Worm (Caenorhabditis elegans) whole organism, young adult: ENCODE measurements around the gene dhhc-4.

ENCODE experiments used
- B0261.1 ChIP-seq: sonication (generic microtip); optimal IDR thresholded peaks from 2 replicates; lab custom pipeline; 2016; ENCODE audit warnings: mild to moderate bottlenecking, missing genetic modification characterization, moderate library complexity, missing compliant biosample characterization
- B0336.3 ChIP-seq: fragments of 200-800 bp; sonication (Bioruptor generic); IDR thresholded peaks from 2 replicates; pipeline ENCODE4 v1.3.6; 2022; ENCODE audit warnings: missing genetic modification characterization, missing compliant biosample characterization
- C06A6.2 ChIP-seq: fragments of 200-800 bp; sonication (Bioruptor generic); conservative IDR thresholded peaks from 2 replicates; pipeline ENCODE4 v1.3.6; 2022; ENCODE audit warnings: missing genetic modification characterization, missing compliant biosample characterization
- C17E4.6 ChIP-seq: fragments of 200-800 bp; sonication (Bioruptor generic); IDR thresholded peaks from 2 replicates; pipeline ENCODE4 v1.3.6; 2022; ENCODE audit warnings: missing genetic modification reagents, missing genetic modification characterization, missing compliant biosample characterization
- D2030.7 ChIP-seq: fragments of 200-800 bp; sonication (Bioruptor generic); IDR thresholded peaks from 2 replicates; pipeline ENCODE4 v1.3.6; 2022; ENCODE audit warnings: missing genetic modification reagents, missing genetic modification characterization, missing compliant biosample characterization
- F37B4.10 ChIP-seq: fragments of 200-800 bp; sonication (Bioruptor generic); IDR thresholded peaks from 2 replicates; pipeline ENCODE4 v1.3.6; 2022; ENCODE audit warnings: missing genetic modification characterization, missing compliant biosample characterization
- F39B2.1 ChIP-seq: fragments of 200-800 bp; sonication (Bioruptor generic); IDR thresholded peaks from 2 replicates; pipeline ENCODE4 v1.3.6; 2022; ENCODE audit warnings: missing genetic modification reagents, missing genetic modification characterization, missing compliant biosample characterization
- K11D2.4 ChIP-seq: fragments of 200-800 bp; sonication (Bioruptor generic); IDR thresholded peaks from 2 replicates; pipeline ENCODE4 v1.3.6; 2022; ENCODE audit warnings: missing genetic modification reagents, missing genetic modification characterization, missing compliant biosample characterization
- Y56A3A.18 ChIP-seq: fragments of 200-800 bp; sonication (Bioruptor generic); IDR thresholded peaks from 2 replicates; pipeline ENCODE4 v1.3.6; 2022; ENCODE audit warnings: missing genetic modification reagents, missing genetic modification characterization, missing compliant biosample characterization
- Y79H2A.3 ChIP-seq: fragments of 200-800 bp; sonication (Bioruptor generic); conservative IDR thresholded peaks from 2 replicates; pipeline ENCODE4 v1.3.6; 2022; ENCODE audit warnings: missing genetic modification reagents, missing genetic modification characterization, missing compliant biosample characterization
- akir-1 ChIP-seq: fragments of 200-800 bp; sonication (Bioruptor generic); optimal IDR thresholded peaks from 2 replicates; lab custom pipeline; 2018; ENCODE audit warnings: mild to moderate bottlenecking, missing genetic modification characterization, moderate library complexity, missing compliant biosample characterization
- ama-1 ChIP-seq, 3 experiments: fragments of 150-350 bp in 1 of 3; sonication (generic microtip) in 2 of 3; optimal IDR thresholded peaks; 2 replicates each; lab custom pipeline; 2014 to 2018; ENCODE audit warnings: missing biosample characterization in 2 of 3, missing genetic modification characterization in 2 of 3, missing genetic modification reagents in 2 of 3
- aptf-2 ChIP-seq: fragments of 200-800 bp; sonication (Bioruptor generic); conservative IDR thresholded peaks from 2 replicates; pipeline ENCODE4 v1.3.6; 2022; ENCODE audit warnings: missing genetic modification reagents, missing genetic modification characterization, missing compliant biosample characterization
- aptf-3 ChIP-seq: fragments of 200-800 bp; sonication (Bioruptor generic); IDR thresholded peaks from 2 replicates; pipeline ENCODE4 v1.3.6; 2022; ENCODE audit warnings: missing genetic modification characterization, missing compliant biosample characterization
- attf-3 ChIP-seq: fragments of 200-800 bp; sonication (Bioruptor generic); conservative IDR thresholded peaks from 2 replicates; pipeline ENCODE4 v1.3.6; 2022; ENCODE audit warnings: missing genetic modification reagents, missing genetic modification characterization, missing compliant biosample characterization
- attf-5 ChIP-seq: fragments of 200-800 bp; sonication (Bioruptor generic); optimal IDR thresholded peaks from 2 replicates; lab custom pipeline; 2018; ENCODE audit warnings: mild to moderate bottlenecking, missing genetic modification characterization, missing compliant biosample characterization
- bed-2 ChIP-seq: fragments of 200-800 bp; sonication (Bioruptor generic); IDR thresholded peaks from 2 replicates; pipeline ENCODE4 v1.3.6; 2022; ENCODE audit warnings: missing genetic modification reagents, missing genetic modification characterization, missing compliant biosample characterization
- cebp-1 ChIP-seq, 2 experiments: fragments of 200-800 bp in 1 of 2; sonication (Bioruptor generic) in 1 of 2; sonication (generic microtip) in 1 of 2; IDR thresholded peaks in 1 of 2; optimal IDR thresholded peaks in 1 of 2; 2 replicates each; pipeline versions ENCODE4 v1.3.6 to Lab custom; 2017 to 2022; ENCODE audit warnings: missing compliant biosample characterization in 2 of 2, missing genetic modification characterization in 2 of 2, mild to moderate bottlenecking in 1 of 2, missing genetic modification reagents in 1 of 2, moderate library complexity in 1 of 2
- ceh-100 ChIP-seq: fragments of 200-800 bp; sonication (Bioruptor generic); IDR thresholded peaks from 2 replicates; pipeline ENCODE4 v1.3.6; 2022; ENCODE audit warnings: missing genetic modification reagents, missing genetic modification characterization, missing compliant biosample characterization
- ceh-27 ChIP-seq: fragments of 200-800 bp; sonication (Bioruptor generic); optimal IDR thresholded peaks from 2 replicates; lab custom pipeline; 2018; ENCODE audit warnings: mild to moderate bottlenecking, missing genetic modification characterization, moderate library complexity, missing compliant biosample characterization
- ceh-40 ChIP-seq: fragments of 200-800 bp; sonication (Bioruptor generic); IDR thresholded peaks from 2 replicates; pipeline ENCODE4 v1.3.6; 2022; ENCODE audit warnings: missing genetic modification characterization, missing compliant biosample characterization
- chd-7 ChIP-seq: sonication (generic microtip); optimal IDR thresholded peaks from 2 replicates; lab custom pipeline; 2016; ENCODE audit warnings: mild to moderate bottlenecking, missing genetic modification characterization, moderate library complexity, missing compliant biosample characterization
- hmg-1.2 ChIP-seq: fragments of 200-800 bp; sonication (Bioruptor generic); IDR thresholded peaks from 2 replicates; pipeline ENCODE4 v1.3.6; 2022; ENCODE audit warnings: missing genetic modification reagents, missing genetic modification characterization, missing compliant biosample characterization
- hsf-1 ChIP-seq: fragments of 200-800 bp; sonication (Bioruptor generic); IDR thresholded peaks from 2 replicates; pipeline ENCODE4 v1.3.6; 2022; ENCODE audit warnings: missing genetic modification reagents, missing genetic modification characterization, missing compliant biosample characterization
- lag-1 ChIP-seq: fragments of 200-800 bp; sonication (Bioruptor generic); IDR thresholded peaks from 2 replicates; pipeline ENCODE4 v1.3.6; 2022; ENCODE audit warnings: missing genetic modification reagents, missing genetic modification characterization, missing compliant biosample characterization
- lin-26 ChIP-seq: fragments of 200-800 bp; sonication (Bioruptor generic); IDR thresholded peaks from 2 replicates; pipeline ENCODE4 v1.3.6; 2022; ENCODE audit warnings: missing genetic modification reagents, missing genetic modification characterization, missing compliant biosample characterization
- lin-40 ChIP-seq: sonication (generic microtip); optimal IDR thresholded peaks from 2 replicates; lab custom pipeline; 2016; ENCODE audit warnings: missing genetic modification characterization, mild to moderate bottlenecking, missing compliant biosample characterization, missing genotype, missing genetic modification reagents
- lin-54 ChIP-seq: fragments of 200-800 bp; sonication (Bioruptor generic); optimal IDR thresholded peaks from 2 replicates; lab custom pipeline; 2018; ENCODE audit warnings: mild to moderate bottlenecking, missing genetic modification characterization, missing compliant biosample characterization
- lsl-1 ChIP-seq: fragments of 200-800 bp; sonication (Bioruptor generic); optimal IDR thresholded peaks from 2 replicates; lab custom pipeline; 2018; ENCODE audit warnings: mild to moderate bottlenecking, missing genetic modification characterization, moderate library complexity, missing compliant biosample characterization
- lsy-27 ChIP-seq: sonication (generic microtip); optimal IDR thresholded peaks from 2 replicates; lab custom pipeline; 2017; ENCODE audit warnings: missing genetic modification characterization, mild to moderate bottlenecking, missing compliant biosample characterization, antibody characterized with exemption, missing genotype, borderline replicate concordance; ENCODE audit not compliant: insufficient read depth
- madf-3 ChIP-seq: fragments of 200-800 bp; sonication (Bioruptor generic); IDR thresholded peaks from 2 replicates; pipeline ENCODE4 v1.3.6; 2022; ENCODE audit warnings: missing genetic modification reagents, missing genetic modification characterization, missing compliant biosample characterization
- madf-8 ChIP-seq: fragments of 200-800 bp; sonication (Bioruptor generic); conservative IDR thresholded peaks from 2 replicates; pipeline ENCODE4 v1.3.6; 2022; ENCODE audit warnings: missing genetic modification reagents, missing genetic modification characterization, missing compliant biosample characterization
- nhr-27 ChIP-seq: fragments of 200-800 bp; sonication (Bioruptor generic); optimal IDR thresholded peaks from 2 replicates; lab custom pipeline; 2018; ENCODE audit warnings: mild to moderate bottlenecking, missing genetic modification characterization, moderate library complexity, missing compliant biosample characterization
- nhr-80 ChIP-seq: sonication (generic microtip); optimal IDR thresholded peaks from 2 replicates; lab custom pipeline; 2016; ENCODE audit warnings: missing genetic modification characterization, missing compliant biosample characterization
- pbrm-1 ChIP-seq: fragments of 200-800 bp; sonication (Bioruptor generic); IDR thresholded peaks from 2 replicates; pipeline ENCODE4 v1.3.6; 2022; ENCODE audit warnings: missing genetic modification reagents, missing genetic modification characterization, missing compliant biosample characterization
- repo-1 ChIP-seq: sonication (generic microtip); optimal IDR thresholded peaks from 2 replicates; lab custom pipeline; 2017; ENCODE audit warnings: mild to moderate bottlenecking, missing genetic modification characterization, missing compliant biosample characterization
- sdz-38 ChIP-seq: sonication (generic microtip); optimal IDR thresholded peaks from 2 replicates; lab custom pipeline; 2016; ENCODE audit warnings: missing genotype, missing genetic modification characterization, missing compliant biosample characterization
- sea-2 ChIP-seq: fragments of 200-800 bp; sonication (Bioruptor generic); IDR thresholded peaks from 2 replicates; pipeline ENCODE4 v1.3.6; 2022; ENCODE audit warnings: missing genetic modification characterization, missing compliant biosample characterization
- somi-1 ChIP-seq: fragments of 200-800 bp; sonication (Bioruptor generic); optimal IDR thresholded peaks from 2 replicates; lab custom pipeline; 2018; ENCODE audit warnings: mild to moderate bottlenecking, missing genetic modification characterization, missing compliant biosample characterization
- tbp1 ChIP-seq: fragments of 200-800 bp; sonication (Bioruptor generic); optimal IDR thresholded peaks from 2 replicates; lab custom pipeline; 2018; ENCODE audit warnings: mild to moderate bottlenecking, missing genetic modification characterization, missing compliant biosample characterization
- unc-130 ChIP-seq: sonication (generic microtip); optimal IDR thresholded peaks from 2 replicates; lab custom pipeline; 2016; ENCODE audit warnings: missing genetic modification reagents, missing genetic modification characterization, missing compliant biosample characterization
- xnd-1 ChIP-seq: sonication (generic microtip); optimal IDR thresholded peaks from 2 replicates; lab custom pipeline; 2016; ENCODE audit warnings: missing genotype, missing genetic modification reagents, missing genetic modification characterization, missing compliant biosample characterization
- ztf-26 ChIP-seq: sonication (generic microtip); optimal IDR thresholded peaks from 2 replicates; lab custom pipeline; 2017; ENCODE audit warnings: missing genetic modification characterization, missing compliant biosample characterization

dhhc-4 gene

DNA sequence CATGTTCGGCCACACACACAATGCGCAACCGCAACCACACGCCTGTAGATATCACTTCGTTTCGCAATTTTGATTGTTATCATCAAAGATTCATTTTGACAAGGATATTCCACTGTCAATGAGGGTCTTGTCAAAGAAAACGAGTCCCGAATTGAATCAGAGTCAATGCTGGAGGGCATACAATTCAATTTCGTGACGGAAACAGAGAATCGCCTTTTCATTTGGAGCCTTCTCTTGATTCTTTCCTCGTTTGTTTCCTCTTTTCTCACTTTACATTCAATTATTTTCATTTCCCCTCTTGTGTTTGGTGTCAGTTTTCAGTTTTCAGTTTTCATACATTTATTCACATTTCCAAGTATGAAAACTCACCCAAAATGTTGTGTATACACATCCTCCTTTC, 240 bp downstream of the dhhc-4 start:
- no peak for TF ChIP-seq D2030.7 (GFP tag; lab: Robert Waterston, UW)
- TF ChIP-seq F39B2.1: no peak
- no peak for TF ChIP-seq madf-8 (GFP tag; lab: Robert Waterston, UW)
- no peak for TF ChIP-seq chd-7 (tag; lab: Kevin White, UChicago)
- TF ChIP-seq madf-3 (GFP tag; lab: Robert Waterston, UW): no peak
- TF ChIP-seq lin-40 (tag; lab: Kevin White, UChicago): no peak
- no peak for TF ChIP-seq C06A6.2 (GFP tag; lab: Robert Waterston, UW)
- TF ChIP-seq hmg-1.2 (GFP tag; lab: Robert Waterston, UW): no peak
- TF ChIP-seq ztf-26 (tag; lab: Kevin White, UChicago): no peak
- no peak for TF ChIP-seq akir-1 (GFP tag; lab: Kevin White, UChicago)
- no peak for TF ChIP-seq ama-1 (optimal IDR thresholded peaks at IDR 0.05; lab: Kevin White, UChicago)
- no peak for TF ChIP-seq ama-1 (GFP tag; optimal IDR thresholded peaks at IDR 0.05; lab: Kevin White, UChicago)
- TF ChIP-seq xnd-1: no peak

- TF ChIP-seq lsl-1 (GFP tag; lab: Kevin White, UChicago) (peak; percentile 83), F37B4.10 (GFP tag; lab: Robert Waterston, UW) (no peak), aptf-3 (GFP tag; lab: Robert Waterston, UW) (no peak), cebp-1 (GFP tag; IDR thresholded peaks at IDR 0.05; lab: Robert Waterston, UW) (no peak), cebp-1 (tag; optimal IDR thresholded peaks at IDR 0.05; lab: Kevin White, UChicago) (no peak)
These were observed 5.1 kb downstream of the dhhc-4 start for ce11 chrIII:9862469-9862868.

DNA sequence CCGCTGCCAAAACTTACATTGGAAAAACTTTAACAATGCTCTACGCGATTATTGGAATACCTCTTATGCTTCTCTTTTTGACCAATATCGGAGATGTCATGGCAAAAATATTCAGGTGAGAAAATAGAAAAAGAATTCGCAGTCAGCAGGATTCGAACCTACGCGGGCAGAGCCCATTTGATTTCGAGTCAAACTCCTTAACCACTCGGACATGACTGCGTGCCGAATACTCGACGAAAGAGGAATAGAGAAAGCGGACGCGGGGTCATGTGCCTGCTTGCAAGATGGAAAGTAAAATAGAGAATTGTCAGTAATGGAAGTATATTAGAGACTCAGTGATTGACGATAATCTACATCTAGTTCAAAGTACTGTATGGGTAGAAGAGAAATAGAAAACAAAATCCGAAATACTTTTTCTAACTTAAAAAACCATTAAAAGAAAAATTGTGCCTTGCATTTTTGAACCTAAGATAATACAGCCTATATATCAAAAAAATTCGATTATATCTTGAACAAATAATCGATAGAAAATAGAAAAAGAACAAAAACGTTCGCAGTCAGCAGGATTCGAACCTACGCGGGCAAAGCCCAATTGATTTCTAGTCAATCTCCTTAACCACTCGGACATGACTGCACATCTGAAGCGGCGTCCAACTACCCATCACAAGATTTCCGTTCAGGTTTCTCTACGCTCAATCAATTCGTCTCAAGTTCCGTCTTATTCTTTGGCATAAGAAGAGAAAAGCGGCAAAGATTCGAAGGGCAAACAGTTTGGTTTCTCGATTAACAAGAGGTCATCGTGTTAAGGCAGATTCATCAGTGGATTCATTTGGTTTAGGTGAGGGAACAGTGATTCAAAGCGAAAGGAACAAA, 5.9 kb downstream of the dhhc-4 start:
- TF ChIP-seq lin-40 (tag; lab: Kevin White, UChicago) (peak; percentile 64), tbp1 (GFP tag; lab: Kevin White, UChicago) (peak; percentile 98), aptf-2 (no peak), ceh-100 (GFP tag; lab: Robert Waterston, UW) (peak; percentile 52; the same call in 1 of the 2 replicates), sdz-38 (tag; lab: Kevin White, UChicago) (no peak), B0336.3 (GFP tag; lab: Robert Waterston, UW) (peak; percentile 79), C17E4.6 (GFP tag; lab: Robert Waterston, UW) (no peak), lsy-27 (no peak), nhr-27 (tag; lab: Kevin White, UChicago) (no peak), lin-54 (GFP tag; lab: Kevin White, UChicago) (peak; percentile 67), lin-26 (GFP tag; lab: Robert Waterston, UW) (peak; percentile 93), bed-2 (no peak), nhr-80 (tag; lab: Kevin White, UChicago) (peak; percentile 25), unc-130 (peak; percentile 51), attf-5 (GFP tag; lab: Kevin White, UChicago) (peak; percentile 28), akir-1 (GFP tag; lab: Kevin White, UChicago) (no peak), hsf-1 (GFP tag; lab: Robert Waterston, UW) (peak; percentile 66), Y56A3A.18 (GFP tag; lab: Robert Waterston, UW) (peak; percentile 71; the same call in 1 of the 2 replicates), B0261.1 (peak; percentile 94), ceh-40 (GFP tag; lab: Robert Waterston, UW) (peak; percentile 82; the same call in 1 of the 2 replicates), repo-1 (no peak), K11D2.4 (no peak), lag-1 (GFP tag; lab: Robert Waterston, UW) (no peak), sea-2 (GFP tag; lab: Robert Waterston, UW) (no peak), ztf-26 (tag; lab: Kevin White, UChicago) (peak; percentile 47), ceh-27 (GFP tag; lab: Kevin White, UChicago) (peak; percentile 59), Y79H2A.3 (GFP tag; lab: Robert Waterston, UW) (no peak), pbrm-1 (GFP tag; lab: Robert Waterston, UW) (peak; percentile 54; the same call in 1 of the 2 replicates), somi-1 (peak; percentile 38), attf-3 (GFP tag; lab: Robert Waterston, UW) (0 out of 2 replicates have a peak, but pooled peaks have one; percentile 37), hmg-1.2 (GFP tag; lab: Robert Waterston, UW) (peak; percentile 78)
